Worm (Caenorhabditis elegans) whole organism, L4/young adult: Measurements from ENCODE around the gene acr-12.

Experiments used
- W03F9.2 ChIP-seq: fragments of 150-350 bp; optimal IDR thresholded peaks from 2 replicates; lab custom pipeline; 2014; ENCODE audit warnings: missing biosample characterization, missing genetic modification characterization
- dao-5 ChIP-seq: sonication (generic microtip); optimal IDR thresholded peaks from 2 replicates; lab custom pipeline; 2016; ENCODE audit warnings: missing genotype, missing genetic modification characterization, moderate library complexity, missing compliant biosample characterization
- him-1 ChIP-seq: sonication (generic microtip); optimal IDR thresholded peaks from 2 replicates; lab custom pipeline; 2016; ENCODE audit warnings: missing genotype, missing genetic modification reagents, missing genetic modification characterization, missing compliant biosample characterization

Gene acr-12

DNA sequence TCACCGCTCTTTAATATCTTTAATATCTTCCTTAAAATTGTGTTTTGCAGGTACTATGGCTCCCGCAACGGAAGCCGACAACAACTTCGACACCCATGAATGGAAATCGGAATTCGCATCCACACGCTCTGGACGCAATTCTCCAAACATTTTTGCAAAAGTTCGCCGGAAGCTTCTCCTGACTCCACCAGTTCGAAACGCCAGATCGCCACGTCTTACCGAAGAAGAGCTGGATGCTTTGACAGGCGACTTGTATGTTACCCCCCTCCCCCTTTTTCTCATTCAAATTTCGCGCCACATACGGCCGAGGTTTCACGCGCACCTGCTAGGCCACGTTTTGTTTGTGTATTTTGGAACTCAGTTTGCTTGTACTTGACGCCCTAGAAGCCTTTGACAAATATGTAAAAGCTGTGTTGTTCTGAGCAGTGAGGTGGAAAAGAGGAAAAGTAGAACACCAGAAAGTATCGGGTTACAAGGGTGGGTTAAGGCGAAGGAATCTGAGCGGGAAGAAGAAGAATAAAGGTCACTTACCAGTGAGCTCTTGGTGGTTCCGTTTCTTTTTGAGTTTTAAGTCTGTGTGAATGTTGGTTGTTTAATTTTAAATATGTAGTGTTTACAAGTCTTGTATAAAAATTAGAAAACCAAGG is 52.2 kb downstream of the acr-12 start, which contains the start of gene unc-84:
Gene unc-84 (plus strand): TSS at position 51 of the 647 bp plus-strand sequence.
- TF ChIP-seq him-1 (no peak), W03F9.2 (tag; lab: Kevin White, UChicago) (no peak), dao-5 (tag; lab: Kevin White, UChicago) (no peak)
